Worm (Caenorhabditis elegans) whole organism, L3 larva: ENCODE measurements around the gene del-2.

Source experiments
- R02D3.7 ChIP-seq: fragments of 150-350 bp; optimal IDR thresholded peaks from 2 replicates; lab custom pipeline; 2014; ENCODE audit warnings: missing biosample characterization, missing genetic modification characterization
- ZK546.5 ChIP-seq: sonication (generic microtip); optimal IDR thresholded peaks from 2 replicates; lab custom pipeline; 2017; ENCODE audit warnings: missing biosample characterization, missing genetic modification characterization
- ama-1 ChIP-seq: fragments of 150-350 bp; optimal IDR thresholded peaks from 2 replicates; lab custom pipeline; 2018
- ceh-16 ChIP-seq: sonication (generic microtip); optimal IDR thresholded peaks from 2 replicates; lab custom pipeline; 2017; ENCODE audit warnings: missing biosample characterization, missing genetic modification characterization
- ceh-28 ChIP-seq: fragments of 150-350 bp; optimal IDR thresholded peaks from 2 replicates; lab custom pipeline; 2014; ENCODE audit warnings: missing biosample characterization, missing genetic modification reagents, missing genetic modification characterization
- ceh-82 ChIP-seq: fragments of 150-350 bp; optimal IDR thresholded peaks from 2 replicates; lab custom pipeline; 2014; ENCODE audit warnings: missing biosample characterization, missing genetic modification characterization
- ceh-9 ChIP-seq: sonication (generic microtip); optimal IDR thresholded peaks from 2 replicates; lab custom pipeline; 2018; ENCODE audit warnings: missing biosample characterization, missing genetic modification characterization
- daf-12 ChIP-seq: fragments of 150-350 bp; optimal IDR thresholded peaks from 2 replicates; lab custom pipeline; 2014; ENCODE audit warnings: missing biosample characterization, missing genetic modification reagents, missing genetic modification characterization
- egl-27 ChIP-seq: sonication (generic microtip); optimal IDR thresholded peaks from 4 replicates; lab custom pipeline; 2017; ENCODE audit warnings: missing biosample characterization, missing genetic modification reagents, missing genetic modification characterization
- elt-2 ChIP-seq: sonication (generic microtip); optimal IDR thresholded peaks from 2 replicates; lab custom pipeline; 2016; ENCODE audit warnings: missing genetic modification reagents, mild to moderate bottlenecking, missing genetic modification characterization, missing compliant biosample characterization
- elt-3 ChIP-seq, 3 experiments: fragments of 150-350 bp in 1 of 3; sonication (generic microtip) in 2 of 3; optimal IDR thresholded peaks; 2 replicates in 2 of 3; 4 replicates in 1 of 3; lab custom pipeline; 2014 to 2017; ENCODE audit warnings: missing biosample characterization in 3 of 3, missing genetic modification characterization in 3 of 3
- eor-1 ChIP-seq, 2 experiments: fragments of 150-350 bp; optimal IDR thresholded peaks; 2 replicates each; lab custom pipeline; 2014 to 2018; ENCODE audit warnings: missing biosample characterization in 2 of 2, missing genetic modification characterization in 2 of 2
- fkh-10 ChIP-seq: sonication (generic microtip); optimal IDR thresholded peaks from 2 replicates; lab custom pipeline; 2017; ENCODE audit warnings: missing biosample characterization, missing genetic modification reagents, missing genetic modification characterization
- fkh-2 ChIP-seq: fragments of 150-350 bp; optimal IDR thresholded peaks from 2 replicates; lab custom pipeline; 2014; ENCODE audit warnings: missing biosample characterization, missing genetic modification reagents, missing genetic modification characterization
- fos-1 ChIP-seq: fragments of 150-350 bp; optimal IDR thresholded peaks from 2 replicates; lab custom pipeline; 2014; ENCODE audit warnings: missing biosample characterization, missing genetic modification characterization
- hmg-11 ChIP-seq: sonication (generic microtip); optimal IDR thresholded peaks from 2 replicates; lab custom pipeline; 2016; ENCODE audit warnings: missing genetic modification characterization, missing compliant biosample characterization
- jun-1 ChIP-seq: fragments of 150-350 bp; optimal IDR thresholded peaks from 2 replicates; lab custom pipeline; 2014; ENCODE audit warnings: missing biosample characterization, missing genetic modification reagents, missing genetic modification characterization
- lin-39 ChIP-seq: fragments of 150-350 bp; optimal IDR thresholded peaks from 2 replicates; lab custom pipeline; 2018; ENCODE audit warnings: missing biosample characterization, missing genetic modification reagents, missing genetic modification characterization
- lsy-12 ChIP-seq: sonication (generic microtip); optimal IDR thresholded peaks from 2 replicates; lab custom pipeline; 2016; ENCODE audit warnings: mild to moderate bottlenecking, missing genetic modification characterization, missing compliant biosample characterization
- mdl-1 ChIP-seq: fragments of 150-350 bp; optimal IDR thresholded peaks from 2 replicates; lab custom pipeline; 2014; ENCODE audit warnings: missing biosample characterization, missing genetic modification characterization
- mml-1 ChIP-seq: fragments of 150-350 bp; sonication (generic microtip); optimal IDR thresholded peaks from 3 replicates; lab custom pipeline; 2014; ENCODE audit warnings: missing biosample characterization, missing genetic modification characterization
- nfya-1 ChIP-seq: sonication (generic microtip); optimal IDR thresholded peaks from 2 replicates; lab custom pipeline; 2017; ENCODE audit warnings: missing genetic modification characterization, mild to moderate bottlenecking, missing compliant biosample characterization, antibody characterized with exemption, moderate library complexity; ENCODE audit not compliant: insufficient read depth
- nhr-11 ChIP-seq: fragments of 150-350 bp; optimal IDR thresholded peaks from 2 replicates; lab custom pipeline; 2014; ENCODE audit warnings: missing biosample characterization, missing genetic modification characterization
- nhr-12 ChIP-seq: fragments of 150-350 bp; optimal IDR thresholded peaks from 2 replicates; lab custom pipeline; 2014; ENCODE audit warnings: missing biosample characterization, missing genetic modification characterization
- nhr-23 ChIP-seq: fragments of 150-350 bp; optimal IDR thresholded peaks from 2 replicates; lab custom pipeline; 2014; ENCODE audit warnings: missing biosample characterization, missing genetic modification reagents, missing genetic modification characterization
- nhr-237 ChIP-seq: fragments of 150-350 bp; optimal IDR thresholded peaks from 2 replicates; lab custom pipeline; 2014; ENCODE audit warnings: missing biosample characterization, missing genetic modification characterization
- nhr-25 ChIP-seq: sonication (generic microtip); optimal IDR thresholded peaks from 2 replicates; lab custom pipeline; 2017; ENCODE audit warnings: missing biosample characterization, missing genetic modification characterization
- nhr-43 ChIP-seq: sonication (generic microtip); optimal IDR thresholded peaks from 2 replicates; lab custom pipeline; 2016; ENCODE audit warnings: mild to moderate bottlenecking, missing genetic modification characterization, missing compliant biosample characterization; ENCODE audit not compliant: poor library complexity, severe bottlenecking
- nhr-67 ChIP-seq: fragments of 150-350 bp; optimal IDR thresholded peaks from 2 replicates; lab custom pipeline; 2014; ENCODE audit warnings: missing biosample characterization, missing genetic modification characterization
- nhr-76 ChIP-seq: fragments of 150-350 bp; sonication (generic microtip); optimal IDR thresholded peaks from 5 replicates; lab custom pipeline; 2014; ENCODE audit warnings: missing biosample characterization, missing genetic modification characterization
- nhr-77 ChIP-seq: fragments of 150-350 bp; optimal IDR thresholded peaks from 2 replicates; lab custom pipeline; 2014; ENCODE audit warnings: missing biosample characterization, missing genetic modification characterization
- pha-4 ChIP-seq: fragments of 150-350 bp; optimal IDR thresholded peaks from 2 replicates; lab custom pipeline; 2014; ENCODE audit warnings: missing biosample characterization, missing genetic modification reagents, missing genetic modification characterization
- pqm-1 ChIP-seq: fragments of 150-350 bp; optimal IDR thresholded peaks from 2 replicates; lab custom pipeline; 2017; ENCODE audit warnings: missing biosample characterization, missing genetic modification characterization, inconsistent platforms
- sea-2 ChIP-seq: fragments of 150-350 bp; sonication (generic microtip); optimal IDR thresholded peaks from 4 replicates; lab custom pipeline; 2014; ENCODE audit warnings: missing biosample characterization, missing genetic modification reagents, missing genetic modification characterization
- snpc-4 ChIP-seq: fragments of 150-350 bp; optimal IDR thresholded peaks from 2 replicates; lab custom pipeline; 2014; ENCODE audit warnings: missing biosample characterization, missing genetic modification characterization
- tbx-2 ChIP-seq: sonication (generic microtip); optimal IDR thresholded peaks from 2 replicates; lab custom pipeline; 2016; ENCODE audit warnings: mild to moderate bottlenecking, missing genetic modification characterization, missing compliant biosample characterization
- unc-39 ChIP-seq: sonication (generic microtip); optimal IDR thresholded peaks from 4 replicates; lab custom pipeline; 2017; ENCODE audit warnings: missing biosample characterization, missing genetic modification characterization
- unc-62 ChIP-seq: fragments of 150-350 bp; sonication (generic microtip); optimal IDR thresholded peaks from 4 replicates; lab custom pipeline; 2014; ENCODE audit warnings: missing biosample characterization, missing genetic modification reagents, missing genetic modification characterization
- zag-1 ChIP-seq: fragments of 150-350 bp; optimal IDR thresholded peaks from 2 replicates; lab custom pipeline; 2014; ENCODE audit warnings: missing biosample characterization, missing genetic modification characterization
- ztf-11 ChIP-seq: fragments of 150-350 bp; optimal IDR thresholded peaks from 2 replicates; lab custom pipeline; 2014; ENCODE audit warnings: missing biosample characterization, missing genetic modification characterization
- ztf-4 ChIP-seq: fragments of 150-350 bp; optimal IDR thresholded peaks from 2 replicates; lab custom pipeline; 2014; ENCODE audit warnings: missing biosample characterization, missing genetic modification characterization

Gene del-2

ce11 chrIV:9648682-9649081, 6.9 kb upstream of the del-2 start, which contains the start of gene srm-3:
TSS of gene srm-3 (plus strand) at chrIV:9648982.
- no peak for TF ChIP-seq elt-3 (tag; optimal IDR thresholded peaks at IDR 0.05; lab: Kevin White, UChicago)
- TF ChIP-seq jun-1: no peak
- TF ChIP-seq daf-12 (tag; lab: Kevin White, UChicago): no peak
- no peak for TF ChIP-seq unc-39 (tag; lab: Kevin White, UChicago)
- TF ChIP-seq nhr-77: no peak
- TF ChIP-seq nhr-23 (tag; lab: Kevin White, UChicago): no peak
- no peak for TF ChIP-seq ztf-11 (tag; lab: Kevin White, UChicago)
- TF ChIP-seq tbx-2 (tag; lab: Kevin White, UChicago): no peak
- no peak for TF ChIP-seq ceh-9
- no peak for TF ChIP-seq fkh-2 (tag; lab: Kevin White, UChicago)
- TF ChIP-seq zag-1 (tag; lab: Kevin White, UChicago): no peak
- TF ChIP-seq R02D3.7 (tag; lab: Kevin White, UChicago): no peak
- TF ChIP-seq nhr-11: no peak
- no peak for TF ChIP-seq ceh-82 (tag; lab: Kevin White, UChicago)
- no peak for TF ChIP-seq lsy-12

ce11 chrIV:9647789-9648361, 6.0 kb upstream of the del-2 start, which contains the start of gene amph-1:
TSS of gene amph-1 (minus strand) at chrIV:9647873.
- TF ChIP-seq lin-39 (tag; lab: Kevin White, UChicago) (peak; percentile 17), eor-1 (tag; optimal IDR thresholded peaks at IDR 0.05; lab: Kevin White, UChicago) (no peak), nhr-237 (tag; lab: Kevin White, UChicago) (no peak), elt-2 (tag; lab: Kevin White, UChicago) (peak; percentile 45), nhr-23 (tag; lab: Kevin White, UChicago) (peak; percentile 81), nhr-25 (tag; lab: Kevin White, UChicago) (peak; percentile 21), pha-4 (tag; lab: Kevin White, UChicago) (peak; percentile 8), tbx-2 (tag; lab: Kevin White, UChicago) (no peak), nfya-1 (peak; percentile 70), pqm-1 (tag; lab: Kevin White, UChicago) (peak; percentile 17), ceh-16 (no peak), daf-12 (tag; lab: Kevin White, UChicago) (no peak), mdl-1 (tag; lab: Kevin White, UChicago) (no peak), fos-1 (no peak), nhr-67 (tag; lab: Kevin White, UChicago) (no peak), fkh-2 (tag; lab: Kevin White, UChicago) (no peak), ceh-28 (tag; lab: Kevin White, UChicago) (peak; percentile 52), ztf-11 (tag; lab: Kevin White, UChicago) (no peak), nhr-12 (tag; lab: Kevin White, UChicago) (no peak), lsy-12 (no peak), mml-1 (tag; lab: Kevin White, UChicago) (no peak), unc-39 (tag; lab: Kevin White, UChicago) (no peak), jun-1 (no peak), nhr-76 (no peak), snpc-4 (tag; lab: Kevin White, UChicago) (no peak), ztf-4 (tag; lab: Kevin White, UChicago) (no peak), egl-27 (tag; lab: Kevin White, UChicago) (no peak), ama-1 (lab: Kevin White, UChicago) (no peak), unc-62 (GFP tag; lab: Kevin White, UChicago) (no peak), ZK546.5 (tag; lab: Kevin White, UChicago) (no peak), fkh-10 (GFP tag; lab: Kevin White, UChicago) (no peak), sea-2 (GFP tag; lab: Kevin White, UChicago) (no peak), ceh-82 (tag; lab: Kevin White, UChicago) (no peak), hmg-11 (tag; lab: Kevin White, UChicago) (peak; percentile 66), elt-3 (tag; optimal IDR thresholded peaks at IDR 0.05; lab: Kevin White, UChicago) (peak in 1 of 3 experiments; percentile 2), nhr-43 (tag; lab: Kevin White, UChicago) (no peak)
